Worm (Caenorhabditis elegans): ENCODE results near the gene ulp-4.

Gene ulp-4

DNA sequence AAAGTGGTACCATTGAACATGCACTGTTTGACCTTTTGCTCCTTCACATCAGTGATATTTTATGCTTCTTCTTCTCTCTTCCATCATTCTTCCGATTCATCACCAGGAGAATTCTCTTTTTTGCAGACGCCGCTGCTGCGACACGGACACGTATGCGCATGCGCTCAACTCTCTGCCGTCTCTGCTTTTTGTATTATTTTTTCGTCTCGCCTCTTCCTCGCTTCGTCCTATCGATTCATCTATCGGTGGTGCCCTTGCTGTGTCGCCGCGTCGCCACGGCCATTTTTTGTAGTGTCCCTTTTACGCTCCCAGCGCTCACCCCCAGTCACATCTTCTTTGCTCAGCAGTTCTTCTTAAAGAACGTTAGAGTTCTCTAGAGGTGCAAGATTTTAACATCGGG lies 3.6 kb upstream of the ulp-4 start:
- TF ChIP-seq zag-1 (tag; optimal IDR thresholded peaks at IDR 0.05) (no peak), unc-62 (GFP tag; optimal IDR thresholded peaks at IDR 0.05) (no peak), lin-35 (GFP tag; optimal IDR thresholded peaks at IDR 0.05) (peak; percentile 40 to 41), grh-1 (GFP tag; IDR thresholded peaks at IDR 0.05) (no peak), blmp-1 (tag; optimal IDR thresholded peaks at IDR 0.05) (peak; percentile 30), aha-1 (tag; optimal IDR thresholded peaks at IDR 0.05) (no peak), nhr-11 (tag; optimal IDR thresholded peaks at IDR 0.05) (no peak), dpl-1 (GFP tag; optimal IDR thresholded peaks at IDR 0.05) (no peak), fkh-4 (tag; optimal IDR thresholded peaks at IDR 0.05; ENCODE audit: borderline replicate concordance) (no peak), snpc-4 (tag; optimal IDR thresholded peaks at IDR 0.05) (no peak), ztf-4 (tag; optimal IDR thresholded peaks at IDR 0.05) (no peak), vab-15 (tag; optimal IDR thresholded peaks at IDR 0.05) (no peak), egl-27 (tag; optimal IDR thresholded peaks at IDR 0.05) (peak in 1 of 2 experiments; percentile 14), C04F5.9 (tag; optimal IDR thresholded peaks at IDR 0.05) (no peak), F16B12.6 (tag; optimal IDR thresholded peaks at IDR 0.05) (peak; percentile 37), skn-1 (tag; optimal IDR thresholded peaks at IDR 0.05) (peak; percentile 34), mdl-1 (tag; optimal IDR thresholded peaks at IDR 0.05) (peak in 1 of 2 experiments; percentile 27), C34B4.2 (tag; optimal IDR thresholded peaks at IDR 0.05) (no peak), hlh-17 (GFP tag; optimal IDR thresholded peaks at IDR 0.05; ENCODE audit: borderline replicate concordance) (no peak), mef-2 (tag; optimal IDR thresholded peaks at IDR 0.05) (no peak), irx-1 (tag; optimal IDR thresholded peaks at IDR 0.05) (no peak), aly-2 (tag; optimal IDR thresholded peaks at IDR 0.05) (no peak), pax-3 (tag; optimal IDR thresholded peaks at IDR 0.05) (no peak), nhr-71 (tag; optimal IDR thresholded peaks at IDR 0.05) (peak; percentile 64), nhr-90 (tag; optimal IDR thresholded peaks at IDR 0.05; ENCODE audit: poor library complexity) (no peak), pqm-1 (tag; optimal IDR thresholded peaks at IDR 0.05) (no peak), ceh-82 (tag; optimal IDR thresholded peaks at IDR 0.05) (peak; percentile 29 to 77 (median 63)), ztf-11 (tag; optimal IDR thresholded peaks at IDR 0.05) (peak in 1 of 2 experiments; percentile 12), nhr-84 (tag; optimal IDR thresholded peaks at IDR 0.05) (no peak), nhr-28 (tag; optimal IDR thresholded peaks at IDR 0.05) (no peak), ets-5 (GFP tag; IDR thresholded peaks at IDR 0.05) (no peak), ces-1 (GFP tag; optimal IDR thresholded peaks at IDR 0.05) (no peak), fkh-10 (GFP tag; optimal IDR thresholded peaks at IDR 0.05) (peak; percentile 7), zip-4 (GFP tag; optimal IDR thresholded peaks at IDR 0.05) (no peak), ama-1 (optimal IDR thresholded peaks at IDR 0.05) (no peak), fos-1 (tag; optimal IDR thresholded peaks at IDR 0.05) (peak; percentile 31), ceh-88 (GFP tag; IDR thresholded peaks at IDR 0.05) (no peak), nhr-237 (tag; optimal IDR thresholded peaks at IDR 0.05) (no peak), elt-3 (tag; optimal IDR thresholded peaks at IDR 0.05) (no peak), tlp-1 (tag; optimal IDR thresholded peaks at IDR 0.05) (no peak), fkh-8 (tag; optimal IDR thresholded peaks at IDR 0.05) (peak; percentile 61), unc-98 (GFP tag; IDR thresholded peaks at IDR 0.05) (no peak), isw-1 (GFP tag; IDR thresholded peaks at IDR 0.05) (no peak), elt-2 (tag; optimal IDR thresholded peaks at IDR 0.05) (no peak), mep-1 (tag; optimal IDR thresholded peaks at IDR 0.05) (peak; percentile 57), C16A3.4 (tag; optimal IDR thresholded peaks at IDR 0.05) (no peak), dsc-1 (tag; optimal IDR thresholded peaks at IDR 0.05) (peak; percentile 38), sox-4 (tag; optimal IDR thresholded peaks at IDR 0.05) (no peak), hlh-4 (tag; optimal IDR thresholded peaks at IDR 0.05) (no peak), Y116A8C.19 (tag; optimal IDR thresholded peaks at IDR 0.05; ENCODE audit: borderline replicate concordance) (no peak), pag-3 (tag; optimal IDR thresholded peaks at IDR 0.05; ENCODE audit: borderline replicate concordance, insufficient read depth) (no peak), lin-13 (GFP tag; optimal IDR thresholded peaks at IDR 0.05) (no peak), lsy-2 (tag; optimal IDR thresholded peaks at IDR 0.05) (peak; percentile 45 to 85), unc-30 (tag; optimal IDR thresholded peaks at IDR 0.05) (no peak)
